Worm (Caenorhabditis elegans): ENCODE data around the gene ift-43.

ift-43 gene

ce11 chrII:5649236-5650004 lies 11.2 kb downstream of the ift-43 start, which contains the start of the genes sam-4, F59E12.17 and zyg-1:
TSS of gene sam-4 (minus strand) at chrII:5649286.
TSS of gene F59E12.17 (minus strand) at chrII:5649470.
TSS of gene zyg-1 (plus strand) at chrII:5649748.
- TF ChIP-seq nhr-25 (tag; optimal IDR thresholded peaks at IDR 0.05) (peak; percentile 51), nfya-1 (tag; optimal IDR thresholded peaks at IDR 0.05; ENCODE audit: insufficient read depth) (peak; percentile 90), pha-4 (tag; optimal IDR thresholded peaks at IDR 0.05) (peak; percentile 87), jun-1 (tag; optimal IDR thresholded peaks at IDR 0.05) (no peak), lin-15B (tag; optimal IDR thresholded peaks at IDR 0.05) (peak; percentile 95), pqm-1 (tag; optimal IDR thresholded peaks at IDR 0.05) (peak; percentile 18), mml-1 (tag; optimal IDR thresholded peaks at IDR 0.05) (no peak), egl-5 (tag; optimal IDR thresholded peaks at IDR 0.05) (peak; percentile 63), R02D3.7 (tag; optimal IDR thresholded peaks at IDR 0.05) (no peak), nhr-43 (tag; optimal IDR thresholded peaks at IDR 0.05; ENCODE audit: poor library complexity, severe bottlenecking) (peak; percentile 6), hmg-11 (tag; optimal IDR thresholded peaks at IDR 0.05) (peak; percentile 35), ztf-4 (tag; optimal IDR thresholded peaks at IDR 0.05) (no peak), elt-2 (tag; optimal IDR thresholded peaks at IDR 0.05) (peak; percentile 52), eor-1 (tag; optimal IDR thresholded peaks at IDR 0.05) (no peak), nhr-23 (tag; optimal IDR thresholded peaks at IDR 0.05) (peak; percentile 17), lin-39 (tag; optimal IDR thresholded peaks at IDR 0.05) (peak; percentile 74)

DNA sequence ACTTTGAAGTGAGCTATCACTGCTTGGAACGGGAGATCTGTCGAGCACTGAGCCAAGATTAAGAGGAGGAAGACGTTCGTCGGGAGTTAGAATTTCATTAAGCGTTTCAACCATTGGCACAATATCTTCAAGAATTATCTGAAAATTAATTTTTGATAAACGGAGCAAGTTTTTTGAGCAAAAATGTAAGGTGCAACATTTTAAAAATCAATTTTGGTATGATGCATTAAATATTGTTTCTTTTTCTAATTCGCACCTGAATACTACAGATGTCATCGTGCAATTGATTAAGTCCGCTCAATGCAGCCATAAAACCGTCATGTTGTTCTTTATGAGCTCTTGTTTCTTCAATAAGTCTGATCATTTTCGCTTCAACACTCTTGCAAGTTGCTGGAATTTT lies 12.3 kb downstream of the ift-43 start, which contains the start of gene ddl-1:
TSS of gene ddl-1 (minus strand) at position 101 of the 400 bp plus-strand sequence.
- TF ChIP-seq aly-2 (tag; optimal IDR thresholded peaks at IDR 0.05) (no peak), egl-27 (tag; optimal IDR thresholded peaks at IDR 0.05) (no peak), daf-12 (tag; optimal IDR thresholded peaks at IDR 0.05) (no peak), fkh-2 (tag; optimal IDR thresholded peaks at IDR 0.05) (no peak), nhr-12 (tag; optimal IDR thresholded peaks at IDR 0.05) (no peak), ceh-16 (tag; optimal IDR thresholded peaks at IDR 0.05) (no peak), skn-1 (tag; optimal IDR thresholded peaks at IDR 0.05) (no peak), elt-1 (tag; optimal IDR thresholded peaks at IDR 0.05) (no peak), ceh-82 (tag; optimal IDR thresholded peaks at IDR 0.05) (no peak), pha-4 (tag; optimal IDR thresholded peaks at IDR 0.05) (no peak), nhr-76 (tag; optimal IDR thresholded peaks at IDR 0.05) (no peak)

- no peak for TF ChIP-seq nhr-77 (tag; optimal IDR thresholded peaks at IDR 0.05)
- no peak for TF ChIP-seq ceh-28 (tag; optimal IDR thresholded peaks at IDR 0.05)
- TF ChIP-seq daf-12 (tag; optimal IDR thresholded peaks at IDR 0.05), result no peak
- no peak for TF ChIP-seq ZK546.5 (tag; optimal IDR thresholded peaks at IDR 0.05)
- no peak for TF ChIP-seq nhr-43 (tag; optimal IDR thresholded peaks at IDR 0.05; ENCODE audit: poor library complexity, severe bottlenecking)
- no peak for TF ChIP-seq nhr-25 (tag; optimal IDR thresholded peaks at IDR 0.05)
- TF ChIP-seq lsy-12 (tag; optimal IDR thresholded peaks at IDR 0.05), result no peak
- no peak for TF ChIP-seq jun-1 (tag; optimal IDR thresholded peaks at IDR 0.05)
Measured at ce11 chrII:5646942-5647341, 13.6 kb downstream of the ift-43 start, which contains the start of gene F59E12.9. TSS of gene F59E12.9 (minus strand) at chrII:5647042.

ce11 chrII:5642110-5642509 lies 18.5 kb downstream of the ift-43 start:
- TF ChIP-seq skn-1 (tag; optimal IDR thresholded peaks at IDR 0.05) (no peak), nhr-12 (tag; optimal IDR thresholded peaks at IDR 0.05) (no peak), ceh-9 (tag; optimal IDR thresholded peaks at IDR 0.05) (no peak), ceh-28 (tag; optimal IDR thresholded peaks at IDR 0.05) (no peak), mdl-1 (tag; optimal IDR thresholded peaks at IDR 0.05) (no peak), jun-1 (tag; optimal IDR thresholded peaks at IDR 0.05) (no peak), nhr-11 (tag; optimal IDR thresholded peaks at IDR 0.05) (no peak), ceh-82 (tag; optimal IDR thresholded peaks at IDR 0.05) (no peak), pqm-1 (tag; optimal IDR thresholded peaks at IDR 0.05) (no peak), egl-27 (tag; optimal IDR thresholded peaks at IDR 0.05) (no peak), ceh-16 (tag; optimal IDR thresholded peaks at IDR 0.05) (no peak), fkh-10 (GFP tag; optimal IDR thresholded peaks at IDR 0.05) (no peak), eor-1 (tag; optimal IDR thresholded peaks at IDR 0.05) (no peak), hmg-11 (tag; optimal IDR thresholded peaks at IDR 0.05) (no peak), nfya-1 (tag; optimal IDR thresholded peaks at IDR 0.05; ENCODE audit: insufficient read depth) (no peak), mml-1 (tag; optimal IDR thresholded peaks at IDR 0.05) (no peak), elt-3 (tag; optimal IDR thresholded peaks at IDR 0.05) (no peak)

Measured in whole organism, L3 larva.